Worm (Caenorhabditis elegans) whole organism, mixed stage, embryonic: ENCODE measurements around the gene srd-38.

Source experiments
- bed-3 ChIP-seq: fragments of 200-800 bp; sonication (Bioruptor generic); optimal IDR thresholded peaks from 3 replicates; lab custom pipeline; 2018; ENCODE audit warnings: mild to moderate bottlenecking, missing genetic modification characterization, moderate library complexity, missing compliant biosample characterization
- blmp-1 ChIP-seq: fragments of 150-350 bp; optimal IDR thresholded peaks from 2 replicates; lab custom pipeline; 2014; ENCODE audit warnings: missing biosample characterization, missing genetic modification characterization
- drap-1 ChIP-seq: fragments of 200-800 bp; sonication (Bioruptor generic); optimal IDR thresholded peaks from 3 replicates; lab custom pipeline; 2018; ENCODE audit warnings: mild to moderate bottlenecking, missing genetic modification characterization, missing compliant biosample characterization
- elt-1 ChIP-seq: sonication (generic microtip); optimal IDR thresholded peaks from 2 replicates; lab custom pipeline; 2017; ENCODE audit warnings: missing genetic modification characterization, mild to moderate bottlenecking, missing compliant biosample characterization, antibody characterized with exemption, moderate library complexity, borderline replicate concordance; ENCODE audit not compliant: insufficient read depth
- flh-1 ChIP-seq: fragments of 200-800 bp; sonication (Bioruptor generic); optimal IDR thresholded peaks from 2 replicates; lab custom pipeline; 2018; ENCODE audit warnings: mild to moderate bottlenecking, missing genetic modification characterization, moderate library complexity, missing compliant biosample characterization
- mab-5 ChIP-seq: fragments of 150-350 bp; optimal IDR thresholded peaks from 2 replicates; lab custom pipeline; 2014; ENCODE audit warnings: missing biosample characterization, missing genetic modification characterization
- mep-1 ChIP-seq: fragments of 150-350 bp; optimal IDR thresholded peaks from 2 replicates; lab custom pipeline; 2017; ENCODE audit warnings: missing biosample characterization, missing genetic modification reagents, missing genetic modification characterization, inconsistent platforms
- unc-39 ChIP-seq: fragments of 150-350 bp; optimal IDR thresholded peaks from 2 replicates; lab custom pipeline; 2014; ENCODE audit warnings: missing biosample characterization, missing genetic modification characterization
- unc-62 ChIP-seq: fragments of 150-350 bp; optimal IDR thresholded peaks from 2 replicates; lab custom pipeline; 2014; ENCODE audit warnings: missing biosample characterization, missing genetic modification reagents, missing genetic modification characterization
- zip-8 ChIP-seq: fragments of 150-350 bp; optimal IDR thresholded peaks from 2 replicates; lab custom pipeline; 2014; ENCODE audit warnings: missing biosample characterization, missing genetic modification characterization
- ztf-11 ChIP-seq: fragments of 150-350 bp; optimal IDR thresholded peaks from 2 replicates; lab custom pipeline; 2014; ENCODE audit warnings: missing biosample characterization, missing genetic modification characterization

DNA sequence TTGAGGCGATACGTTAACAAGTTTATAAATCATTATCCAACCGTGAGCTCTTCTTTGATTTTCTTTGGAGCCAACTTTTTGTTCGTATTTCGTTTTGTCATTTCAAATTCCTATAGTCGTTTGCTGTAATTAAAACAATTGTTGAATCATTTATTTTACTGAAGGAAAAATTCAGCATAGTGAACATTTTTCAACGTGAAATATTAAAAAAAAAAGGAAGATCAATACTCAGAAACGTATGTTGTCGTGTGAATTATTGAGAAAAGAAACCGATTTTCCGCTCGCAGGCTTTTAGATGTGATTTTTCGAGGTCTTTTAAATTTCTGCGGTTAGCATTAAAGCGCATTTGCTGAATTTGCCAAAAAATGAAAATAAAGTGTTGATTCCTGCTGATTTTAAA lies 12.7 kb upstream of the srd-38 start, which contains the start of gene phf-33:
- TF ChIP-seq elt-1 (tag; lab: Kevin White, UChicago) (no peak), unc-39 (tag; lab: Kevin White, UChicago) (no peak), unc-62 (GFP tag; lab: Kevin White, UChicago) (no peak), drap-1 (GFP tag; lab: Kevin White, UChicago) (no peak), flh-1 (GFP tag; lab: Kevin White, UChicago) (no peak), ztf-11 (tag; lab: Kevin White, UChicago) (no peak), blmp-1 (tag; lab: Kevin White, UChicago) (no peak), mab-5 (no peak), mep-1 (no peak), zip-8 (no peak), bed-3 (no peak)
